Worm (Caenorhabditis elegans) whole organism, L2 larva: ENCODE results near the gene C26G2.2.

ENCODE experiments used
- C34F6.9 ChIP-seq: fragments of 150-350 bp; optimal IDR thresholded peaks from 2 replicates; lab custom pipeline; 2014; ENCODE audit warnings: missing biosample characterization, missing genetic modification characterization
- F13H6.1 ChIP-seq: sonication (generic microtip); optimal IDR thresholded peaks from 2 replicates; lab custom pipeline; 2016; ENCODE audit warnings: missing genetic modification characterization, missing compliant biosample characterization
- R02D3.7 ChIP-seq: fragments of 150-350 bp; optimal IDR thresholded peaks from 2 replicates; lab custom pipeline; 2014; ENCODE audit warnings: missing biosample characterization, missing genetic modification characterization
- Y55F3AM.14 ChIP-seq: fragments of 200-800 bp; sonication (Bioruptor generic); optimal IDR thresholded peaks from 2 replicates; lab custom pipeline; 2018; ENCODE audit warnings: mild to moderate bottlenecking, missing genetic modification characterization, missing compliant biosample characterization
- ZK546.5 ChIP-seq: sonication (generic microtip); optimal IDR thresholded peaks from 2 replicates; lab custom pipeline; 2017; ENCODE audit warnings: missing biosample characterization, missing genetic modification characterization
- alr-1 ChIP-seq: fragments of 150-350 bp; optimal IDR thresholded peaks from 2 replicates; lab custom pipeline; 2014; ENCODE audit warnings: missing biosample characterization, missing genetic modification characterization
- aly-2 ChIP-seq: fragments of 150-350 bp; optimal IDR thresholded peaks from 2 replicates; lab custom pipeline; 2014; ENCODE audit warnings: missing biosample characterization, missing genetic modification characterization
- ama-1 ChIP-seq: fragments of 150-350 bp; optimal IDR thresholded peaks from 2 replicates; lab custom pipeline; 2018; ENCODE audit warnings: inconsistent platforms
- blmp-1 ChIP-seq: sonication (generic microtip); optimal IDR thresholded peaks from 2 replicates; lab custom pipeline; 2017; ENCODE audit warnings: missing genetic modification characterization, mild to moderate bottlenecking, missing compliant biosample characterization, antibody characterized with exemption, moderate library complexity; ENCODE audit not compliant: insufficient read depth
- ceh-16 ChIP-seq: fragments of 150-350 bp; optimal IDR thresholded peaks from 2 replicates; lab custom pipeline; 2014; ENCODE audit warnings: missing biosample characterization, missing genetic modification characterization
- ceh-82 ChIP-seq: fragments of 150-350 bp; optimal IDR thresholded peaks from 2 replicates; lab custom pipeline; 2014; ENCODE audit warnings: missing biosample characterization, missing genetic modification characterization
- crh-2 ChIP-seq: sonication (generic microtip); optimal IDR thresholded peaks from 2 replicates; lab custom pipeline; 2017; ENCODE audit warnings: missing biosample characterization, missing genetic modification characterization
- dmd-4 ChIP-seq: sonication (generic microtip); optimal IDR thresholded peaks from 2 replicates; lab custom pipeline; 2017; ENCODE audit warnings: missing biosample characterization, missing genetic modification characterization
- egl-27 ChIP-seq: sonication (generic microtip); optimal IDR thresholded peaks from 3 replicates; lab custom pipeline; 2017; ENCODE audit warnings: missing biosample characterization, missing genetic modification reagents, missing genetic modification characterization
- elt-1 ChIP-seq: fragments of 150-350 bp; optimal IDR thresholded peaks from 2 replicates; lab custom pipeline; 2014; ENCODE audit warnings: missing biosample characterization, missing genetic modification characterization
- elt-3 ChIP-seq: sonication (generic microtip); optimal IDR thresholded peaks from 2 replicates; lab custom pipeline; 2017; ENCODE audit warnings: missing biosample characterization, missing genetic modification characterization
- fos-1 ChIP-seq: fragments of 150-350 bp; optimal IDR thresholded peaks from 2 replicates; lab custom pipeline; 2014; ENCODE audit warnings: missing biosample characterization, missing genetic modification characterization
- gmeb-1 ChIP-seq: fragments of 150-350 bp; optimal IDR thresholded peaks from 2 replicates; lab custom pipeline; 2014; ENCODE audit warnings: missing biosample characterization, missing genetic modification characterization
- lin-11 ChIP-seq: fragments of 150-350 bp; sonication (generic microtip); optimal IDR thresholded peaks from 2 replicates; lab custom pipeline; 2014; ENCODE audit warnings: missing biosample characterization, missing genetic modification characterization, inconsistent platforms, mixed read lengths
- lin-13 ChIP-seq: fragments of 150-350 bp; optimal IDR thresholded peaks from 2 replicates; lab custom pipeline; 2014; ENCODE audit warnings: missing biosample characterization, missing genetic modification reagents, missing genetic modification characterization
- lin-39 ChIP-seq: fragments of 150-350 bp; optimal IDR thresholded peaks from 2 replicates; lab custom pipeline; 2014; ENCODE audit warnings: missing biosample characterization, missing genetic modification reagents, missing genetic modification characterization
- lsy-2 ChIP-seq, 2 experiments: fragments of 150-350 bp in 1 of 2; sonication (generic microtip) in 1 of 2; optimal IDR thresholded peaks; 2 replicates each; lab custom pipeline; 2014 to 2017; ENCODE audit warnings: missing biosample characterization in 2 of 2, missing genetic modification characterization in 2 of 2
- mab-5 ChIP-seq: fragments of 150-350 bp; optimal IDR thresholded peaks from 2 replicates; lab custom pipeline; 2014; ENCODE audit warnings: missing biosample characterization, missing genetic modification characterization
- mbf-1 ChIP-seq: sonication (generic microtip); optimal IDR thresholded peaks from 2 replicates; lab custom pipeline; 2017; ENCODE audit warnings: missing biosample characterization, missing genetic modification characterization
- mdl-1 ChIP-seq, 2 experiments: fragments of 150-350 bp in 1 of 2; sonication (generic microtip) in 1 of 2; optimal IDR thresholded peaks; 2 replicates each; lab custom pipeline; 2017; ENCODE audit warnings: missing biosample characterization in 2 of 2, missing genetic modification characterization in 2 of 2
- nhr-10 ChIP-seq: sonication (generic microtip); optimal IDR thresholded peaks from 2 replicates; lab custom pipeline; 2017; ENCODE audit warnings: missing biosample characterization, missing genetic modification characterization
- nhr-11 ChIP-seq: fragments of 150-350 bp; optimal IDR thresholded peaks from 2 replicates; lab custom pipeline; 2014; ENCODE audit warnings: missing biosample characterization, missing genetic modification characterization
- nhr-12 ChIP-seq: fragments of 150-350 bp; optimal IDR thresholded peaks from 2 replicates; lab custom pipeline; 2014; ENCODE audit warnings: missing biosample characterization, missing genetic modification characterization
- nhr-129 ChIP-seq: fragments of 150-350 bp; optimal IDR thresholded peaks from 2 replicates; lab custom pipeline; 2014; ENCODE audit warnings: missing biosample characterization, missing genetic modification characterization
- nhr-21 ChIP-seq: fragments of 150-350 bp; optimal IDR thresholded peaks from 2 replicates; lab custom pipeline; 2014; ENCODE audit warnings: missing biosample characterization, missing genetic modification characterization
- nhr-23 ChIP-seq: fragments of 150-350 bp; optimal IDR thresholded peaks from 2 replicates; lab custom pipeline; 2014; ENCODE audit warnings: missing biosample characterization, missing genetic modification reagents, missing genetic modification characterization
- nhr-237 ChIP-seq: fragments of 150-350 bp; optimal IDR thresholded peaks from 2 replicates; lab custom pipeline; 2014; ENCODE audit warnings: missing biosample characterization, missing genetic modification characterization
- nhr-25 ChIP-seq: fragments of 150-350 bp; sonication (generic microtip); optimal IDR thresholded peaks from 3 replicates; lab custom pipeline; 2014; ENCODE audit warnings: missing biosample characterization, missing genetic modification characterization
- nhr-6 ChIP-seq: fragments of 150-350 bp; optimal IDR thresholded peaks from 2 replicates; lab custom pipeline; 2014; ENCODE audit warnings: missing biosample characterization, missing genetic modification characterization
- nhr-77 ChIP-seq: fragments of 150-350 bp; optimal IDR thresholded peaks from 2 replicates; lab custom pipeline; 2014; ENCODE audit warnings: missing biosample characterization, missing genetic modification characterization
- peb-1 ChIP-seq: fragments of 150-350 bp; optimal IDR thresholded peaks from 2 replicates; lab custom pipeline; 2014; ENCODE audit warnings: missing biosample characterization, missing genetic modification characterization
- sem-4 ChIP-seq: fragments of 150-350 bp; optimal IDR thresholded peaks from 2 replicates; lab custom pipeline; 2014; ENCODE audit warnings: missing biosample characterization, missing genetic modification reagents, missing genetic modification characterization
- skn-1 ChIP-seq: sonication (generic microtip); optimal IDR thresholded peaks from 2 replicates; lab custom pipeline; 2017; ENCODE audit warnings: missing biosample characterization, missing genetic modification characterization
- sma-3 ChIP-seq: sonication (generic microtip); optimal IDR thresholded peaks from 2 replicates; lab custom pipeline; 2016; ENCODE audit warnings: missing genetic modification reagents, missing genetic modification characterization, missing compliant biosample characterization
- sma-9 ChIP-seq, 2 experiments: fragments of 150-350 bp in 1 of 2; sonication (generic microtip) in 1 of 2; optimal IDR thresholded peaks; 2 replicates each; lab custom pipeline; 2014 to 2016; ENCODE audit warnings: missing genetic modification characterization in 2 of 2, mild to moderate bottlenecking in 1 of 2, missing biosample characterization in 1 of 2, missing compliant biosample characterization in 1 of 2, missing genetic modification reagents in 1 of 2, moderate library complexity in 1 of 2
- snpc-4 ChIP-seq: fragments of 150-350 bp; optimal IDR thresholded peaks from 2 replicates; lab custom pipeline; 2014; ENCODE audit warnings: missing biosample characterization, missing genetic modification characterization
- unc-39 ChIP-seq: fragments of 150-350 bp; optimal IDR thresholded peaks from 2 replicates; lab custom pipeline; 2014; ENCODE audit warnings: missing biosample characterization, missing genetic modification characterization
- unc-55 ChIP-seq: fragments of 150-350 bp; sonication (generic microtip); optimal IDR thresholded peaks from 3 replicates; lab custom pipeline; 2014; ENCODE audit warnings: missing biosample characterization, missing genetic modification reagents, missing genetic modification characterization
- unc-62 ChIP-seq: fragments of 150-350 bp; optimal IDR thresholded peaks from 2 replicates; lab custom pipeline; 2014; ENCODE audit warnings: missing biosample characterization, missing genetic modification reagents, missing genetic modification characterization
- zag-1 ChIP-seq: fragments of 150-350 bp; optimal IDR thresholded peaks from 2 replicates; lab custom pipeline; 2014; ENCODE audit warnings: missing biosample characterization, missing genetic modification characterization
- ztf-1 ChIP-seq: fragments of 200-800 bp; sonication (Bioruptor generic); conservative IDR thresholded peaks from 2 replicates; pipeline ENCODE4 v1.3.6; 2022; ENCODE audit warnings: missing genetic modification characterization, missing compliant biosample characterization
- ztf-11 ChIP-seq: sonication (generic microtip); optimal IDR thresholded peaks from 2 replicates; lab custom pipeline; 2017; ENCODE audit warnings: missing biosample characterization, missing genetic modification characterization
- ztf-4 ChIP-seq: fragments of 150-350 bp; optimal IDR thresholded peaks from 2 replicates; lab custom pipeline; 2014; ENCODE audit warnings: missing biosample characterization, missing genetic modification characterization

Gene C26G2.2

ce11 chrX:14706698-14707285 lies 42.7 kb downstream of the C26G2.2 start, which contains the start of gene tmem-184 (continued):
- TF ChIP-seq lin-39 (tag; lab: Kevin White, UChicago) (no peak), fos-1 (tag; lab: Kevin White, UChicago) (peak; percentile 89), lsy-2 (tag; optimal IDR thresholded peaks at IDR 0.05; lab: Kevin White, UChicago) (peak in 1 of 2 experiments; percentile 4), sma-3 (peak; percentile 1), ceh-16 (tag; lab: Kevin White, UChicago) (no peak), egl-27 (tag; lab: Kevin White, UChicago) (no peak), nhr-237 (no peak), nhr-6 (no peak), lin-11 (no peak), elt-3 (tag; lab: Kevin White, UChicago) (no peak), dmd-4 (no peak), mbf-1 (tag; lab: Kevin White, UChicago) (no peak), aly-2 (tag; lab: Kevin White, UChicago) (no peak)

DNA sequence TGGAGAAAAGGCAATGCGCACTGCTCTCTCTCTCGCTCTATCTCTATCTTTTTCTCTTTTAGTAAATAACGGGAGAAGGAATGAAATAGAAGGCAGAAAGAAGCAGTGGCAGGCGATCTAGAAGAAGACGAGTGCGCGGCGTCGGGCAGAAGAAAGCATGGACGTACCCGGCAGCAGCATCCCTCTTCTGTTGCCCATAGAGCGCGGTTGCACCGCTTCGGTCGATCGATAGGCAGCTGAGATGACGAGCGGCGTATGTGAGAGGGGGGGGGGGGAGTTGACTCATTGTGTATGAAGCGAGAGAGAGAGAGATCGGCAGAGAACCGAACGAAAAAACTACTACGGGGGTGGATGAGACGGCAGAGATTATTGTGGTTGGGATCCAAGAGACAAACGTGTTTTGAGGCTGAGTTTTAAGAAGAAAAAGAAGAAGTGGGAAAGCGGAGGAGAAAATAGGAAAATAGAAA lies 44.1 kb downstream of the C26G2.2 start:
- TF ChIP-seq zag-1 (tag; lab: Kevin White, UChicago) (peak; percentile 97), sma-3 (peak; percentile 90), ZK546.5 (tag; lab: Kevin White, UChicago) (no peak), mdl-1 (tag; optimal IDR thresholded peaks at IDR 0.05; lab: Kevin White, UChicago) (peak; percentile 43 to 91), unc-62 (no peak), mab-5 (peak; percentile 92), ceh-82 (tag; lab: Kevin White, UChicago) (peak; percentile 92), R02D3.7 (peak; percentile 9), nhr-11 (tag; lab: Kevin White, UChicago) (no peak), sma-9 (GFP tag; optimal IDR thresholded peaks at IDR 0.05; lab: Kevin White, UChicago) (peak; percentile 93), sma-9 (tag; optimal IDR thresholded peaks at IDR 0.05; lab: Kevin White, UChicago) (no peak), nhr-25 (tag; lab: Kevin White, UChicago) (peak; percentile 88), nhr-12 (tag; lab: Kevin White, UChicago) (no peak), aly-2 (tag; lab: Kevin White, UChicago) (no peak), lsy-2 (tag; optimal IDR thresholded peaks at IDR 0.05; lab: Kevin White, UChicago) (peak; percentile 76 to 84), sem-4 (peak; percentile 76), mbf-1 (tag; lab: Kevin White, UChicago) (no peak), elt-1 (tag; lab: Kevin White, UChicago) (no peak), egl-27 (tag; lab: Kevin White, UChicago) (peak; percentile 88), C34F6.9 (tag; lab: Kevin White, UChicago) (peak; percentile 97), ceh-16 (tag; lab: Kevin White, UChicago) (peak; percentile 94), ztf-1 (GFP tag; lab: Robert Waterston, UW) (no peak), F13H6.1 (tag; lab: Kevin White, UChicago) (peak; percentile 97), snpc-4 (tag; lab: Kevin White, UChicago) (peak; percentile 84), nhr-23 (tag; lab: Kevin White, UChicago) (no peak), nhr-21 (tag; lab: Kevin White, UChicago) (peak; percentile 89), lin-39 (tag; lab: Kevin White, UChicago) (no peak), dmd-4 (no peak), blmp-1 (peak; percentile 68), nhr-77 (tag; lab: Kevin White, UChicago) (no peak), gmeb-1 (peak; percentile 61), elt-3 (tag; lab: Kevin White, UChicago) (no peak), nhr-10 (tag; lab: Kevin White, UChicago) (peak; percentile 53), crh-2 (tag; lab: Kevin White, UChicago) (peak; percentile 91), Y55F3AM.14 (GFP tag; lab: Kevin White, UChicago) (peak; percentile 96), skn-1 (tag; lab: Kevin White, UChicago) (no peak), peb-1 (tag; lab: Kevin White, UChicago) (no peak), ztf-4 (tag; lab: Kevin White, UChicago) (peak; percentile 85), unc-55 (GFP tag; lab: Kevin White, UChicago) (peak; percentile 96), nhr-6 (peak; percentile 79), alr-1 (tag; lab: Kevin White, UChicago) (no peak), lin-13 (GFP tag; lab: Kevin White, UChicago) (peak; percentile 93), fos-1 (tag; lab: Kevin White, UChicago) (peak; percentile 98), unc-39 (tag; lab: Kevin White, UChicago) (peak; percentile 33), lin-11 (peak; percentile 95), nhr-129 (tag; lab: Kevin White, UChicago) (peak; percentile 94), nhr-237 (no peak), ztf-11 (tag; lab: Kevin White, UChicago) (no peak), ama-1 (lab: Kevin White, UChicago) (no peak)
